Fruit fly (Drosophila melanogaster) whole organism, prepupa: ENCODE measurements around the gene Ubc87F.

ENCODE experiments used
- CG11294 ChIP-seq: fragments of 200-800 bp; sonication (Bioruptor generic); IDR thresholded peaks from 2 replicates; pipeline ENCODE4 v1.3.6; 2022; ENCODE audit warnings: missing biosample characterization, missing genetic modification characterization
- CG11762 ChIP-seq: fragments of 200-800 bp; sonication (Bioruptor generic); optimal IDR thresholded peaks from 3 replicates; lab custom pipeline; 2016; ENCODE audit warnings: missing biosample characterization, missing genetic modification characterization; ENCODE audit not compliant: insufficient read depth
- CG11902 ChIP-seq: fragments of 200-800 bp; sonication (Bioruptor generic); optimal IDR thresholded peaks from 3 replicates; lab custom pipeline; 2016; ENCODE audit warnings: missing biosample characterization, missing genetic modification characterization
- CG15336 ChIP-seq: fragments of 200-800 bp; sonication (Bioruptor generic); IDR thresholded peaks from 2 replicates; pipeline ENCODE4 v1.3.6; 2022; ENCODE audit warnings: missing biosample characterization, missing genetic modification characterization
- CG3032 ChIP-seq: fragments of 200-800 bp; optimal IDR thresholded peaks from 2 replicates; lab custom pipeline; 2019; ENCODE audit warnings: missing biosample characterization, mild to moderate bottlenecking, missing genetic modification characterization, moderate library complexity
- CG31627 ChIP-seq: fragments of 200-800 bp; sonication (Bioruptor generic); optimal IDR thresholded peaks from 3 replicates; lab custom pipeline; 2016; ENCODE audit warnings: missing biosample characterization, missing genetic modification characterization
- CG34406 ChIP-seq: fragments of 200-800 bp; sonication (Bioruptor generic); optimal IDR thresholded peaks from 3 replicates; lab custom pipeline; 2016; ENCODE audit warnings: missing biosample characterization, missing genetic modification characterization
- CG4318 ChIP-seq: fragments of 200-800 bp; sonication (Bioruptor generic); optimal IDR thresholded peaks from 3 replicates; lab custom pipeline; 2017; ENCODE audit warnings: missing biosample characterization, mild to moderate bottlenecking, missing genetic modification characterization
- CG6163 ChIP-seq: fragments of 200-800 bp; sonication (Bioruptor generic); IDR thresholded peaks from 3 replicates; pipeline ENCODE4 v1.3.6; 2022; ENCODE audit warnings: missing biosample characterization, missing genetic modification characterization
- CG6276 ChIP-seq: fragments of 200-800 bp; sonication (Bioruptor generic); optimal IDR thresholded peaks from 2 replicates; lab custom pipeline; 2017; ENCODE audit warnings: missing biosample characterization, mild to moderate bottlenecking, missing genetic modification characterization
- CG6792 ChIP-seq: fragments of 200-800 bp; sonication (Bioruptor generic); optimal IDR thresholded peaks from 3 replicates; lab custom pipeline; 2016; ENCODE audit warnings: missing biosample characterization, missing genetic modification characterization
- CG6808 ChIP-seq: fragments of 200-800 bp; sonication (Bioruptor generic); optimal IDR thresholded peaks from 3 replicates; lab custom pipeline; 2017; ENCODE audit warnings: missing biosample characterization, missing genetic modification characterization, mild to moderate bottlenecking, moderate library complexity, missing genetic modification reagents
- CG6854 ChIP-seq: fragments of 200-800 bp; sonication (Bioruptor generic); optimal IDR thresholded peaks from 2 replicates; lab custom pipeline; 2017; ENCODE audit warnings: missing biosample characterization, mild to moderate bottlenecking, missing genetic modification characterization
- CG7368 ChIP-seq: fragments of 200-800 bp; sonication (Bioruptor generic); optimal IDR thresholded peaks from 3 replicates; lab custom pipeline; 2016; ENCODE audit warnings: missing biosample characterization, missing genetic modification characterization
- CG8319 ChIP-seq: fragments of 200-800 bp; sonication (Bioruptor generic); optimal IDR thresholded peaks from 3 replicates; lab custom pipeline; 2016; ENCODE audit warnings: missing biosample characterization, missing genetic modification characterization
- CG8632 ChIP-seq: fragments of 200-800 bp; sonication (Bioruptor generic); optimal IDR thresholded peaks from 3 replicates; lab custom pipeline; 2016; ENCODE audit warnings: missing biosample characterization, missing genetic modification characterization
- CG9139 ChIP-seq: fragments of 200-800 bp; sonication (Bioruptor generic); optimal IDR thresholded peaks from 3 replicates; lab custom pipeline; 2017; ENCODE audit warnings: missing biosample characterization, mild to moderate bottlenecking, missing genetic modification characterization
- Eip75B ChIP-seq: fragments of 200-800 bp; sonication (Bioruptor generic); optimal IDR thresholded peaks from 3 replicates; lab custom pipeline; 2016; ENCODE audit warnings: missing biosample characterization, missing genetic modification characterization
- Eip78C ChIP-seq: fragments of 200-800 bp; sonication (Bioruptor generic); peaks from one replicate; lab custom pipeline; 2016; ENCODE audit warnings: missing biosample characterization, missing genetic modification characterization
- Gug ChIP-seq: fragments of 200-800 bp; sonication (Bioruptor generic); IDR thresholded peaks from 2 replicates; pipeline ENCODE4 v1.3.6; 2022; ENCODE audit warnings: missing biosample characterization, missing genetic modification characterization
- Hr39 ChIP-seq: fragments of 200-800 bp; sonication (Bioruptor generic); optimal IDR thresholded peaks from 2 replicates; lab custom pipeline; 2016; ENCODE audit warnings: missing biosample characterization, missing genetic modification characterization
- Hr4 ChIP-seq: fragments of 200-800 bp; sonication (Bioruptor generic); optimal IDR thresholded peaks from 3 replicates; lab custom pipeline; 2016; ENCODE audit warnings: missing biosample characterization, missing genetic modification characterization
- Lpt ChIP-seq: fragments of 200-800 bp; sonication (Bioruptor generic); optimal IDR thresholded peaks from 3 replicates; lab custom pipeline; 2016; ENCODE audit warnings: missing biosample characterization, missing genetic modification characterization
- Smox ChIP-seq: fragments of 200-800 bp; sonication (Bioruptor generic); optimal IDR thresholded peaks from 3 replicates; lab custom pipeline; 2016; ENCODE audit warnings: missing biosample characterization, missing genetic modification characterization
- Sox14 ChIP-seq: fragments of 200-800 bp; sonication (Bioruptor generic); optimal IDR thresholded peaks from 3 replicates; lab custom pipeline; 2016; ENCODE audit warnings: missing biosample characterization, missing genetic modification characterization
- dac ChIP-seq: fragments of 200-800 bp; sonication (Bioruptor generic); optimal IDR thresholded peaks from 2 replicates; lab custom pipeline; 2017; ENCODE audit warnings: missing biosample characterization, mild to moderate bottlenecking, missing genetic modification characterization
- esn ChIP-seq: fragments of 200-800 bp; sonication (Bioruptor generic); optimal IDR thresholded peaks from 2 replicates; lab custom pipeline; 2016; ENCODE audit warnings: missing biosample characterization, mild to moderate bottlenecking, missing genetic modification characterization, moderate library complexity
- fd59A ChIP-seq: fragments of 200-800 bp; sonication (Bioruptor generic); optimal IDR thresholded peaks from 2 replicates; lab custom pipeline; 2017; ENCODE audit warnings: missing biosample characterization, mild to moderate bottlenecking, missing genetic modification characterization, missing genetic modification reagents
- fd85E ChIP-seq: fragments of 200-800 bp; sonication (Bioruptor generic); optimal IDR thresholded peaks from 3 replicates; lab custom pipeline; 2016; ENCODE audit warnings: missing biosample characterization, missing genetic modification characterization
- fkh ChIP-seq: fragments of 200-800 bp; sonication (Bioruptor generic); optimal IDR thresholded peaks from 3 replicates; lab custom pipeline; 2017; ENCODE audit warnings: missing biosample characterization, mild to moderate bottlenecking, missing genetic modification characterization, moderate library complexity
- net ChIP-seq: fragments of 200-800 bp; sonication (Bioruptor generic); optimal IDR thresholded peaks from 3 replicates; lab custom pipeline; 2016; ENCODE audit warnings: missing biosample characterization, missing genetic modification characterization
- salr ChIP-seq, 2 experiments: fragments of 200-800 bp; sonication (Bioruptor generic); optimal IDR thresholded peaks; 3 replicates each; lab custom pipeline; 2016 to 2018; ENCODE audit warnings: missing biosample characterization in 2 of 2, missing genetic modification characterization in 2 of 2, mild to moderate bottlenecking in 1 of 2
- spab ChIP-seq: fragments of 200-800 bp; sonication (Bioruptor generic); optimal IDR thresholded peaks from 2 replicates; lab custom pipeline; 2017; ENCODE audit warnings: missing biosample characterization, mild to moderate bottlenecking, missing genetic modification characterization, missing genetic modification reagents
- svp ChIP-seq: fragments of 200-800 bp; sonication (Bioruptor generic); peaks from one replicate; lab custom pipeline; 2016; ENCODE audit warnings: missing biosample characterization, missing genetic modification characterization
- topi ChIP-seq: fragments of 200-800 bp; sonication (Bioruptor generic); optimal IDR thresholded peaks from 3 replicates; lab custom pipeline; 2016; ENCODE audit warnings: missing biosample characterization, missing genetic modification characterization

Ubc87F gene

DNA sequence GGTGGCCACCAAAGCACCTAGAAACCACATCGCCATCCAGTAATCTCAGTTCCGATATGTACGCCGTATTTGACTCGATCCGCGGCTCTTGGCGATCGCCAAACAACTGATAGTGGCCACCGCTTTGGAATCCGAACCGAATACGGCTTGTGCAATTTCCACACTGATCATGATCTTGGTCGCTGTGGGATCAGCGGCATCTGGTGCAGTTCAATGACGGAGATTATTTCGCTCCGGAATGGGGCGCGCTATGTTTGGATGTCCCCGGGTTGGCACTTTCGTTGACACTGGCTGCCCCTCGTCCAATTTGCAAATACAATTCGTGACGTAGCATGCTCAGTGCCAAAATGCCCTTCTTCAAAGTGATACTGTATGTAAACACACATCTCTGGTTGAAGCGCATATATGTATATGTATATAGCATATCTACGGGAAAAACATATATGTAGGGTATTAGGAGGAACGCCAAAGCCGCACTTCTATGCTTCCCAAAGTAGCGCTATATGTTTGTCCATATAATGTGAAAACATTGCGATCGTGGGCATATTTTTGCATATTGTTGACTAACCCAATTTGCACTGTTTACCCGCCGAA, 12.6 kb downstream of the Ubc87F start, which contains the start of gene Adgf-D:
Gene Adgf-D (minus strand): TSS at position 111 of the 594 bp plus-strand sequence.
- no peak for TF ChIP-seq topi
- no peak for TF ChIP-seq Eip75B (GFP tag; lab: Kevin White, UChicago)
- TF ChIP-seq Sox14 (GFP tag; lab: Kevin White, UChicago), result no peak
- TF ChIP-seq CG11902, result no peak
- peak; percentile 91 for TF ChIP-seq svp (GFP tag; lab: Kevin White, UChicago)
- no peak for TF ChIP-seq Lpt (GFP tag; lab: Kevin White, UChicago)
- TF ChIP-seq CG6163 (GFP tag; lab: Robert Waterston, UW), result 0 out of 3 replicates have a peak, but pooled peaks have one; percentile 19
- TF ChIP-seq CG8632 (GFP tag; lab: Kevin White, UChicago), result no peak
- TF ChIP-seq CG6808 (GFP tag; lab: Kevin White, UChicago), result no peak
- TF ChIP-seq dac (GFP tag; lab: Kevin White, UChicago), result no peak
- no peak for TF ChIP-seq Gug (GFP tag; lab: Robert Waterston, UW)

DNA sequence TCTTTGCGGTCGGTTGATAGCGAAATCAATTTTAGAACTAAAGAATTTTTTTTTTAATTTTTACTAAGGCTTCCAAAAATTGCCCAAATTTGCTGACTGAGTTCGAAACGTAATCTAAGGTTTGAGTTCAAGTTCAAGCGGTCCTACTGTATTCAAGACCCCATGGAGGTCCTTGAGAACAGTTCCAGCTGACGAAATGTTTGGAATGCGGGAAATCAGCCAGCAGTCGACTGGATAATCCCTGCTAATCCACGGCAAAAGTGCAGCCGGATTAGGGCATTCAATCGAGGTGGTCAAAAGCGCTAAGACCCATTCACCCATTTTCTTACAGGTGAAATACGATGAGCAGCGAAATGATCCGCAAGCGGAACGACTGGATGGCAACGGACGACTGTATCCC, 17.2 kb downstream of the Ubc87F start, which contains the start of gene f-cup:
Gene f-cup (minus strand): TSS at position 101 of the 400 bp plus-strand sequence.
- TF ChIP-seq Smox (GFP tag; lab: Kevin White, UChicago), result no peak
- TF ChIP-seq CG15336 (GFP tag; lab: Robert Waterston, UW), result no peak
- TF ChIP-seq dac (GFP tag; lab: Kevin White, UChicago), result no peak
- TF ChIP-seq CG7368 (GFP tag; lab: Kevin White, UChicago), result no peak
- TF ChIP-seq esn (GFP tag; lab: Kevin White, UChicago), result no peak
- no peak for TF ChIP-seq fd85E (GFP tag; lab: Kevin White, UChicago)
- TF ChIP-seq net, result no peak
- no peak for TF ChIP-seq CG6163 (GFP tag; lab: Robert Waterston, UW)
- no peak for TF ChIP-seq spab (GFP tag; lab: Kevin White, UChicago)
- no peak for TF ChIP-seq Hr39
- TF ChIP-seq svp (GFP tag; lab: Kevin White, UChicago), result no peak
- TF ChIP-seq CG4318 (GFP tag; lab: Kevin White, UChicago), result no peak
- TF ChIP-seq CG8319, result no peak

DNA sequence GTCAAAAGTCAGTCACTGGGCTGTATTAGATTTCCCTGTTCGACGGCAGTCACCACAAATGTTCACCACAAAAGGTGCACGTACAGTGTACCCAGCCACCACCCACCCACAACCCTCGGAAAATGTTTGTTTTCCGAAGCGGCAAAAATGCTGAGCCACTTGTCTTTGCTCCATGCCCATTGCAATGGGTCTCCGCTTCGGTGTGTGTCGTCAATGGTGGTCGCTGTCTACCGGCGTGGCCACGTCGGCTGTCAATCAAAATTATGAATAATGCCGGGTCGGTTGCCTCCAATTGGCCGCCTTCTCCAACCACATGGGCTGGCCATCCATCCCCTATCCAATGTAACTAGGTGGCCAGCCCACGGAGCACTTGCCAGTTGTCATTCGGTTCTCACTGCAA, 17.8 kb downstream of the Ubc87F start, which contains the start of gene ninaB:
Gene ninaB (plus strand): TSS at position 374 of the 400 bp plus-strand sequence.
- TF ChIP-seq Eip75B (GFP tag; lab: Kevin White, UChicago) (no peak), Eip78C (GFP tag; lab: Kevin White, UChicago) (no peak), CG3032 (tag; lab: Kevin White, UChicago) (no peak), Gug (GFP tag; lab: Robert Waterston, UW) (no peak), CG6854 (GFP tag; lab: Kevin White, UChicago) (no peak), CG9139 (GFP tag; lab: Kevin White, UChicago) (no peak), fkh (GFP tag; lab: Kevin White, UChicago) (no peak), svp (GFP tag; lab: Kevin White, UChicago) (no peak), Hr4 (GFP tag; lab: Kevin White, UChicago) (no peak), CG6276 (GFP tag; lab: Kevin White, UChicago) (no peak), CG8319 (no peak), CG34406 (GFP tag; lab: Kevin White, UChicago) (no peak), CG31627 (GFP tag; lab: Kevin White, UChicago) (no peak), fd59A (GFP tag; lab: Kevin White, UChicago) (no peak), salr (GFP tag; optimal IDR thresholded peaks at IDR 0.05; lab: Kevin White, UChicago) (no peak), CG6792 (GFP tag; lab: Kevin White, UChicago) (no peak), CG11294 (no peak), CG8632 (GFP tag; lab: Kevin White, UChicago) (no peak)
- TF ChIP-seq, all 60 proteins: peak for 0

DNA sequence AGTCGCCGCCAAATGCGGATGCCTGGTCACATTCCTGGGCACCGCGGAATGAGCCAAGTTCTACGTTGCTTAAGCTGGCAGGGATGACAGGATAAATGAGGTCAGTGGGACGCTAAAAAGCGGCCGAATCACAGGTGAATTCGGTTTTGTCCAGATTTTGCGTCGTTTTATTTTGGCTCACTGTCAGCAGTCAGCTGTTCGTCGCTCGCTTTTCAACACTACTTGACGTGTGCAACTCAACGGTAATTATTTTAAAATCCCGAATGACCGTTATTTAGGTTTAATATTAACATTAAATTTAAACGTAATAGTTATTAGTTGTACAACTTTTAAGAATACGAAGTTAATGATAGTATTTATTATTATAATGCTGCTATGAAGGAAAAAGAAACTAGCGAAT, 18.6 kb downstream of the Ubc87F start:
- no peak for TF ChIP-seq dac (GFP tag; lab: Kevin White, UChicago)
- TF ChIP-seq CG11762 (GFP tag; lab: Kevin White, UChicago), result no peak
